Worm (Caenorhabditis elegans): ENCODE data around the gene mut-7.
A peak's percentile ranks its signal among the peaks of the same experiment; 100 is the strongest.

DNA sequence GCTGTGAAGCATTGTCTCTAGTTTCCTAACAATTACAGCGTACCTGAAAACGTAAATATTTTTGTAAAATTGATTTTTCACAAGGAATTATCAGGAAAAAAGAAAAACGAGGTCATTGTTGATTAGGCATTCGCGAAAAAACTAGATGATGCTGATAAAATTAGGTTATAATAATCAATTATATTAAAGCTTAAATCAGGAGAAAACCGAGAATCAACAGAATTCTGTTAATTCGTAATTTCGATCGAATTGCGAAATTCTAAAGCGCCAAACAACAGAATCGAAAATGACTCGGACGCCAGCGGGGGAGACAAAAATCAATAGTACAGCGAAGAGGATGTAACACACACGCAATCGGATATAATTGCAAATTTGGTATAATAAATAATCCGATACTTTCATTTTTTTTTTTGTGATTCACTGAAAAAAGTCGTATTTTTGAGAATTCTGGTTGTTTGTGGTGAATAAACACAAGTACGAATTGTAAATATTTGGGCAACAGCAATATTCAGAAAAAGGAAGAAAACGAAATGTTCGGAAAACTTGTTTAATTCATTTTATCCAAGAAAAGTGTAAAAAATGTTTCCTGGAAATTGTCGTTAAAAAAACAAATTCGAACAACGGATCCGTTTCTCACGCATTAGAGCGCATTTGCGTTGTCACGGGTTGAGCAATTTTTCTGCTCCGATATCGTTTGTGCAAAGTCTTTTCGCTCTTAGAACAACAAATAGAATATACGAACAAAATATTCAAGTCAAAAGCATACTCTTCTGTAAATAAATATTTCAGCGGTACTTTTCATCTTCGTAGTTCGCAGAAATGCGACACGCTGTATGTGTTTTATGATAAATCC lies 38.1 kb upstream of the mut-7 start, which contains the start of gene ced-7:
- TF ChIP-seq nhr-23 (tag; optimal IDR thresholded peaks at IDR 0.05) (no peak), lsy-2 (tag; optimal IDR thresholded peaks at IDR 0.05) (peak in 1 of 2 experiments; percentile 54), skn-1 (tag; optimal IDR thresholded peaks at IDR 0.05) (no peak), ama-1 (optimal IDR thresholded peaks at IDR 0.05) (no peak), blmp-1 (tag; optimal IDR thresholded peaks at IDR 0.05; ENCODE audit: insufficient read depth) (no peak), elt-1 (tag; optimal IDR thresholded peaks at IDR 0.05) (no peak), egl-27 (tag; optimal IDR thresholded peaks at IDR 0.05) (no peak), alr-1 (tag; optimal IDR thresholded peaks at IDR 0.05) (no peak), elt-3 (tag; optimal IDR thresholded peaks at IDR 0.05) (no peak), F13H6.1 (tag; optimal IDR thresholded peaks at IDR 0.05) (no peak), nhr-11 (tag; optimal IDR thresholded peaks at IDR 0.05) (no peak), fos-1 (tag; optimal IDR thresholded peaks at IDR 0.05) (no peak), C34F6.9 (tag; optimal IDR thresholded peaks at IDR 0.05) (peak; percentile 75), lin-39 (tag; optimal IDR thresholded peaks at IDR 0.05) (no peak)
